Fruit fly (Drosophila melanogaster): ENCODE data around the gene CG7985.

Gene CG7985

DNA sequence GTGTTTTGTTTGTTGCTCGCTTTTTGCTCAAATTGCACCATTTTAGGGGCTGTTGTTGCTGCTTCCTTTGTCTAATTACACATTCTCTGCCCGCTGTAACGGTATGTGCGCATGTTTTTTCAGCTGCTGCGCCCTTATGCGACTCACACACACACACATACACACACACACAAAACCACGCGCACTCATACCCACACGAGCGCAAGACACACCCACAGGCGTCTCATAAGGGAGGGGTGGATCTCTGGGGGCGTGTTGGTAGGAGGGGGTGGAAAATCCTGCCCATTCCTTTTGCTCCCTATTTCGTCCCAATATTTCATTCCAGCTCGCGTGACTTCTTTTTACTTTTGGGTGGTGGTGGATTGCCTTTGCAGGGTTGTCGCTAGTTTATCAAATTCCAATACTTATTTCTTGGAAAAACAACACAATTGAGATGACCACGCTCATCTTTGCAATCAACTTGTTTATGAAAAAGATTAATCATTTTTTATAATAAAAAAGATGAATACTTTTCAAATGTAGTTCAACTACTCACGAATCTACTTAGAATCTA lies 45.5 kb downstream of the CG7985 start:
- TF ChIP-seq ss (GFP tag; optimal IDR thresholded peaks at IDR 0.05) = peak in 1 of 2 experiments; percentile 0
- no peak for TF ChIP-seq Blimp-1 (GFP tag; optimal IDR thresholded peaks at IDR 0.05)

DNA sequence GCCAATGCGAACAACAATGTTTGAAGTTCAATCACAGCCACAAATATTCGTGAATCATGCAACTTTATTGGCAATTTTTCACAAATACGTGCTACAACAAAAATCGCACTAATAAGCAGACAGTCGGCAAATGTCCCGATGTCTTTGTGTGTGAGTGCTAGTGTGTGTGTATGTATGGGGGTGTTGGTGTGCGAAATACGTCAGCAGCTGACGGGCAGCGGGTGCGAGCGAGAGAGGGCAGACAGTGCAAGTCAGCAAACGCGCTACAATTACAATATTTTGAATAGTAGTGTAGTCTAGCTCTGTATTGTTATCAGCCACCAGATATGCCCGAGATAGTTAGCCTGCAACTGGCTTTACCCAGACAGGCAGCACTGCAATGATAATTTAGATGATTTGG lies 46.4 kb downstream of the CG7985 start:
- TF ChIP-seq Smox (GFP tag; optimal IDR thresholded peaks at IDR 0.05) (no peak), CG6276 (GFP tag; optimal IDR thresholded peaks at IDR 0.05) (no peak)

DNA sequence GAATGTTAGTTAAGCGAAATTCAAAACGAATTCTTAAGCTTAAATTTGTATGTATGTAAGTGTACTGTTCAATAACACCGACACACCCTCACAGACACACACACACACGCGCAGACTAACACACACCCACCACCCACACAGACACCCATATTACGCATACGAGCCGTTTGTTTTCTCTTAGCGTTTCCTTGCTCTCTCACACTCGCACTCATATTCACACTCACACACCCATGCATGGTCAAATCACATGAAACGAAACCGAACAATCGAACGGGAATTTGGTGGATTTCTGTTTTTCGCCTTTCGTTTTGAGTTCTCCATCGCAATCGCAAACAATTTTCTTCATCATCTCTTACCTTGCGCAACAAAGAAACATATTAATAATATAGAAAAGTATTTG lies 49.6 kb downstream of the CG7985 start:
- TF ChIP-seq OdsH (GFP tag; optimal IDR thresholded peaks at IDR 0.05) (no peak), Hr4 (GFP tag; optimal IDR thresholded peaks at IDR 0.05) (no peak), Eip93F (GFP tag; optimal IDR thresholded peaks at IDR 0.05) (no peak), CG1621 (tag; optimal IDR thresholded peaks at IDR 0.05) (no peak), Smox (GFP tag; optimal IDR thresholded peaks at IDR 0.05) (no peak), CG4318 (GFP tag; optimal IDR thresholded peaks at IDR 0.05) (no peak), CG31627 (GFP tag; optimal IDR thresholded peaks at IDR 0.05) (no peak), Met (GFP tag; optimal IDR thresholded peaks at IDR 0.05) (no peak), ss (GFP tag; optimal IDR thresholded peaks at IDR 0.05) (no peak), CG32006 (GFP tag; optimal IDR thresholded peaks at IDR 0.05) (no peak)

DNA sequence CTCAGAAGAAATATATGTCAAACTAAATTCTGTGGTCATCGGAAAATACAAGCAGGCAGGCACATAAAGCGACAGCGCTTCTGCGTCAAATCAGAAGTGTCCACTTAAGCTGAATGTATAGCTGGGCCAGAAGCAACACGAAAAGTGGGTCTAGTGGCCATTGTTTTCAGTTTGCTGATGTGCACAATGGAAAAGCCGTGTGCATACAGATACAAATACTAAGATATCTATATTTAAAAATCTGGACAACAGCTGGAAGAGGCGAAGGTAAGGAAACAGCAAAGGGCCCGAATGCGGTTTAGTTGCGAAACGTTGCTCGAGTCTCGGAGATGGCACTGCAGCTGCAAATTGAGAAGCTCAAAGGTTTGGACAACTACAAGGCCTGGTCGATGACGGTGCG lies 51.2 kb downstream of the CG7985 start, which contains the start of gene CG18598:
CG18598 (plus strand) TSS at position 301 of the 400 bp plus-strand sequence.
- TF ChIP-seq pdm3 (GFP tag; optimal IDR thresholded peaks at IDR 0.05) (no peak), acj6 (GFP tag; optimal IDR thresholded peaks at IDR 0.05) (no peak), OdsH (GFP tag; optimal IDR thresholded peaks at IDR 0.05) (no peak), spab (GFP tag; optimal IDR thresholded peaks at IDR 0.05) (no peak), CG6854 (GFP tag; optimal IDR thresholded peaks at IDR 0.05) (no peak), topi (GFP tag; optimal IDR thresholded peaks at IDR 0.05) (no peak), CG3032 (tag; optimal IDR thresholded peaks at IDR 0.05) (no peak), CG4318 (GFP tag; optimal IDR thresholded peaks at IDR 0.05) (no peak), vri (GFP tag; optimal IDR thresholded peaks at IDR 0.05) (no peak), svp (GFP tag) (no peak), CG7368 (GFP tag; optimal IDR thresholded peaks at IDR 0.05) (no peak)

DNA sequence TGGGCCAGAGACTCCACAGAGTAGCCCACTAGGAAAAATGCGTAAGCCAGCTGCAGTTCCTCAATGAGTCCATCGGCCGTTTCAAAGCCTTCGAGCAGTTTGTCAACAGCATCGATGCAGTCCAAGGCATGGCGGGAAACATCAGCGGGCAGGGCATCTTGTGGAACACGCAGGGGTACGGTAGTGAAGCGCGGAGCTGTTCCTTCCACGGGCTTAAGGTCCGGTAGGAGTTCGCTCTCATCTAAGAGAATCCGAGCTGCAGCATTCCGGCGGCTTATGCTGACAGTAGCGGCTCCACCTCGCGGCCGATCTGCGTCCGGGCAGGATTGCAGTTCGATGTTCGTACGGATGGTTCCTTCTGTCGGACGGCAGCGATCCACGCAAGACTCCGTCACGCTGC lies 52.2 kb downstream of the CG7985 start:
- no peak for TF ChIP-seq topi (GFP tag; optimal IDR thresholded peaks at IDR 0.05)
- no peak for TF ChIP-seq CG8632 (GFP tag; optimal IDR thresholded peaks at IDR 0.05)
- TF ChIP-seq OdsH (GFP tag; optimal IDR thresholded peaks at IDR 0.05) = no peak
- no peak for TF ChIP-seq Sox14 (GFP tag; optimal IDR thresholded peaks at IDR 0.05)
- no peak for TF ChIP-seq CG3032 (tag; optimal IDR thresholded peaks at IDR 0.05)
- TF ChIP-seq CG11294 (GFP tag; IDR thresholded peaks at IDR 0.05) = no peak
- no peak for TF ChIP-seq CG32006 (GFP tag; optimal IDR thresholded peaks at IDR 0.05)
- no peak for TF ChIP-seq Met (GFP tag; optimal IDR thresholded peaks at IDR 0.05)
- TF ChIP-seq CG11902 (GFP tag; optimal IDR thresholded peaks at IDR 0.05) = no peak
- TF ChIP-seq dac (GFP tag; optimal IDR thresholded peaks at IDR 0.05) = no peak

DNA sequence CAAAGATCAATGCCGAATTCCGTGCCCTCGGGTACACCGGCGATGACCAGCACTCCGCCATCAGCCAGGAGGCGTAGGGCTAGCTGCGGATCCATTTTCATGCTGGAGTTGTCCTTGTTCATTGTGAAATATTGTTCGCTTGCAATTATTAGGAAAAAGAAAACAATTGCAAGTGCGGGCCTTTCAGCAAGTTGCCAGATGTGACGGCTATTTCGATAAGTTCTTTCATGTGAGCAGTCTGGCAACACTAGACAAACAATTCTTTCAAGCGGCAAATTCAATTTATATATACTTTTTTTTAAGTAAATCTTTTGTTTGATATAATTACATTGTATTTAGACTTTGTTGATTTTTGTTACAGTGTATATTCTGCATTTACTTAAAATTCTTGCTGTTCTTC lies 52.9 kb downstream of the CG7985 start, which contains the start of gene CG12320:
CG12320 (minus strand) TSS at position 157 of the 400 bp plus-strand sequence.
- TF ChIP-seq CG1621 (tag; optimal IDR thresholded peaks at IDR 0.05) = peak; percentile 49
- TF ChIP-seq esn (GFP tag; optimal IDR thresholded peaks at IDR 0.05) = peak; percentile 6
- peak; percentile 52 for TF ChIP-seq Sox14 (GFP tag; optimal IDR thresholded peaks at IDR 0.05)
- TF ChIP-seq eg (GFP tag; IDR thresholded peaks at IDR 0.05) = no peak

DNA sequence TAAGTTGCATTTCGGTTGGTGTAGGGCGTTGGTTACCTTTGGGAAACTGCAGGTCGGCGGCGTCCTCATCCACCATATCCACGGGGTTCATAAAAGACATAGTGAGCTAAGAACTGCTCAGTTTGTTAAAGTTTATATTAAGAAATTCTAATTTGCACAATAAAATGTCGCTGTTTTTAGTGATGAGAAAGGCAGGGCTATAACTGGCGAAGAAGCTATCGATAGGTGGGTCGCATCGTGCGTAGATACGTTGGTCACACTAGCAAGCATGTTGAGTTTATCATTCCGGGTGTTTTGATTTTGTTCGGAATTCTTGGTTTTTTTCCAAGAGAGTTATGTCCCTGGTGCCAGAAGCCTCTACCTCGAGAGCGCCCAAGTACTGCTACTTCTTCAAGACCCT lies 55.6 kb downstream of the CG7985 start, which contains the start of the genes Ada2a, Polr2D, Tgs1 and moi:
Ada2a (minus strand) TSS at position 207 of the 400 bp plus-strand sequence.
Polr2D (minus strand) TSS at position 207 of the 400 bp plus-strand sequence.
Tgs1 (plus strand) TSS at position 250 of the 400 bp plus-strand sequence.
moi (plus strand) TSS at position 250 of the 400 bp plus-strand sequence.
- TF ChIP-seq CG1621 (tag; optimal IDR thresholded peaks at IDR 0.05) (peak; percentile 82), Sox102F (GFP tag; optimal IDR thresholded peaks at IDR 0.05) (no peak)

All from whole organism, prepupa.